Fruit fly (Drosophila melanogaster) whole organism, embryonic: ENCODE data around the gene CG34039.
A peak's percentile ranks its signal among the peaks of the same experiment; 100 is the strongest.

Source experiments
- BEAF-32 ChIP-seq: fragments of 200-800 bp; sonication (Bioruptor generic); optimal IDR thresholded peaks from 3 replicates; lab custom pipeline; 2017; ENCODE audit warnings: missing biosample characterization, missing genetic modification characterization, mild to moderate bottlenecking, moderate library complexity, missing genetic modification reagents
- Blimp-1 ChIP-seq: fragments of 200-800 bp; sonication (Bioruptor generic); optimal IDR thresholded peaks from 3 replicates; lab custom pipeline; 2018; ENCODE audit warnings: missing biosample characterization, missing genetic modification characterization, mild to moderate bottlenecking, moderate library complexity, missing genetic modification reagents
- CG10209 ChIP-seq: fragments of 200-800 bp; sonication (Bioruptor generic); optimal IDR thresholded peaks from 3 replicates; lab custom pipeline; 2017; ENCODE audit warnings: missing biosample characterization, mild to moderate bottlenecking, missing genetic modification characterization, missing genetic modification reagents
- CG10321 ChIP-seq: fragments of 200-800 bp; sonication (Bioruptor generic); IDR thresholded peaks from 2 replicates; pipeline ENCODE4 v1.3.6; 2022; ENCODE audit warnings: missing biosample characterization, missing genetic modification characterization
- CG10654 ChIP-seq: fragments of 200-800 bp; sonication (Bioruptor generic); optimal IDR thresholded peaks from 2 replicates; lab custom pipeline; 2016; ENCODE audit warnings: missing biosample characterization, missing genetic modification characterization
- CG10959 ChIP-seq: fragments of 200-800 bp; sonication (Bioruptor generic); IDR thresholded peaks from 2 replicates; pipeline ENCODE4 v1.3.6; 2022; ENCODE audit warnings: missing biosample characterization, missing genetic modification characterization
- CG12391 ChIP-seq: fragments of 200-800 bp; sonication (Bioruptor generic); optimal IDR thresholded peaks from 3 replicates; lab custom pipeline; 2018; ENCODE audit warnings: missing biosample characterization, mild to moderate bottlenecking, missing genetic modification characterization, moderate library complexity
- CG16863 ChIP-seq: fragments of 200-800 bp; sonication (Bioruptor generic); optimal IDR thresholded peaks from 3 replicates; lab custom pipeline; 2016; ENCODE audit warnings: missing biosample characterization, missing genetic modification characterization
- CG1792 ChIP-seq: fragments of 200-800 bp; sonication (Bioruptor generic); optimal IDR thresholded peaks from 2 replicates; lab custom pipeline; 2016; ENCODE audit warnings: missing biosample characterization, missing genetic modification characterization
- CG2120 ChIP-seq: fragments of 200-800 bp; sonication (Bioruptor generic); optimal IDR thresholded peaks from 3 replicates; lab custom pipeline; 2016; ENCODE audit warnings: missing biosample characterization, missing genetic modification characterization
- CG2202 ChIP-seq: fragments of 200-800 bp; sonication (Bioruptor generic); optimal IDR thresholded peaks from 2 replicates; lab custom pipeline; 2018; ENCODE audit warnings: missing biosample characterization, mild to moderate bottlenecking, missing genetic modification characterization
- CG30403 ChIP-seq: fragments of 200-800 bp; sonication (Bioruptor generic); optimal IDR thresholded peaks from 3 replicates; lab custom pipeline; 2016; ENCODE audit warnings: missing biosample characterization, missing genetic modification characterization
- CG32532 ChIP-seq: fragments of 200-800 bp; sonication (Bioruptor generic); IDR thresholded peaks from 2 replicates; pipeline ENCODE4 v1.3.6; 2022; ENCODE audit warnings: missing biosample characterization, missing genetic modification characterization
- CG34224 ChIP-seq: fragments of 200-800 bp; sonication (Bioruptor generic); IDR thresholded peaks from 3 replicates; pipeline ENCODE4 v1.3.6; 2022; ENCODE audit warnings: missing biosample characterization, missing genetic modification characterization; ENCODE audit not compliant: partially characterized antibody
- CG4360 ChIP-seq: fragments of 200-800 bp; sonication (Bioruptor generic); IDR thresholded peaks from 2 replicates; pipeline ENCODE4 v1.3.6; 2022; ENCODE audit warnings: missing biosample characterization, missing genetic modification characterization
- CG4820 ChIP-seq: fragments of 200-800 bp; sonication (Bioruptor generic); optimal IDR thresholded peaks from 3 replicates; lab custom pipeline; 2016; ENCODE audit warnings: missing biosample characterization, missing genetic modification characterization
- CG6254 ChIP-seq: fragments of 200-800 bp; sonication (Bioruptor generic); optimal IDR thresholded peaks from 3 replicates; lab custom pipeline; 2017; ENCODE audit warnings: mild to moderate bottlenecking, missing biosample characterization, missing genetic modification reagents, missing genetic modification characterization
- CG6854 ChIP-seq: fragments of 200-800 bp; sonication (Bioruptor generic); optimal IDR thresholded peaks from 3 replicates; lab custom pipeline; 2017; ENCODE audit warnings: missing biosample characterization, mild to moderate bottlenecking, missing genetic modification characterization
- CG7928 ChIP-seq: fragments of 200-800 bp; sonication (Bioruptor generic); optimal IDR thresholded peaks from 2 replicates; lab custom pipeline; 2017; ENCODE audit warnings: missing biosample characterization, mild to moderate bottlenecking, missing genetic modification characterization
- CG8388 ChIP-seq: fragments of 200-800 bp; sonication (Bioruptor generic); optimal IDR thresholded peaks from 2 replicates; lab custom pipeline; 2019; ENCODE audit warnings: missing biosample characterization, mild to moderate bottlenecking, missing genetic modification characterization, moderate library complexity
- CG8478 ChIP-seq: fragments of >200 bp; optimal IDR thresholded peaks from 2 replicates; lab custom pipeline; 2018
- CG9876 ChIP-seq: fragments of 200-800 bp; sonication (Bioruptor generic); optimal IDR thresholded peaks from 2 replicates; lab custom pipeline; 2016; ENCODE audit warnings: missing biosample characterization, missing genetic modification characterization
- CG9932 ChIP-seq: fragments of 200-800 bp; sonication (Bioruptor generic); IDR thresholded peaks from 2 replicates; pipeline ENCODE4 v1.3.6; 2022; ENCODE audit warnings: missing biosample characterization, missing genetic modification characterization
- Dad ChIP-seq: fragments of 200-800 bp; sonication (Bioruptor generic); optimal IDR thresholded peaks from 3 replicates; lab custom pipeline; 2016; ENCODE audit warnings: missing biosample characterization, missing genetic modification characterization
- Dp ChIP-seq: fragments of 200-800 bp; sonication (Bioruptor generic); optimal IDR thresholded peaks from 2 replicates; lab custom pipeline; 2018; ENCODE audit warnings: missing biosample characterization, mild to moderate bottlenecking, missing genetic modification characterization, moderate library complexity
- E2f1 ChIP-seq: fragments of 200-800 bp; sonication (Bioruptor generic); IDR thresholded peaks from 2 replicates; pipeline ENCODE4 v1.3.6; 2022; ENCODE audit warnings: missing biosample characterization, missing genetic modification characterization
- E2f2 ChIP-seq: fragments of 200-800 bp; sonication (Bioruptor generic); IDR thresholded peaks from 2 replicates; pipeline ENCODE4 v1.3.6; 2022; ENCODE audit warnings: missing biosample characterization, missing genetic modification characterization
- Eip74EF ChIP-seq, 2 experiments: fragments of 200-800 bp in 1 of 2; fragments of >200 bp in 1 of 2; sonication (Bioruptor generic) in 1 of 2; optimal IDR thresholded peaks; 2 replicates each; lab custom pipeline; 2017 to 2019; ENCODE audit warnings: missing biosample characterization in 2 of 2, missing genetic modification characterization in 2 of 2, mild to moderate bottlenecking in 1 of 2, moderate library complexity in 1 of 2
- Ets97D ChIP-seq: fragments of 200-800 bp; sonication (Bioruptor generic); optimal IDR thresholded peaks from 3 replicates; lab custom pipeline; 2016; ENCODE audit warnings: missing biosample characterization, missing genetic modification characterization
- H2.0 ChIP-seq: fragments of 200-800 bp; sonication (Bioruptor generic); IDR thresholded peaks from 2 replicates; pipeline ENCODE4 v1.3.6; 2022; ENCODE audit warnings: missing biosample characterization, missing genetic modification characterization
- HHEX ChIP-seq: fragments of 200-800 bp; sonication (Bioruptor generic); optimal IDR thresholded peaks from 3 replicates; lab custom pipeline; 2017; ENCODE audit warnings: missing biosample characterization, mild to moderate bottlenecking, missing genetic modification characterization, missing genetic modification reagents
- Hmx ChIP-seq: fragments of 200-800 bp; sonication (Bioruptor generic); optimal IDR thresholded peaks from 2 replicates; lab custom pipeline; 2016; ENCODE audit warnings: missing biosample characterization, missing genetic modification characterization
- MBD-R2 ChIP-seq: fragments of 200-800 bp; sonication (Bioruptor generic); IDR thresholded peaks from 2 replicates; pipeline ENCODE4 v1.3.6; 2022; ENCODE audit warnings: missing biosample characterization, missing genetic modification characterization
- MESR4 ChIP-seq: fragments of 200-800 bp; sonication (Bioruptor generic); optimal IDR thresholded peaks from 2 replicates; lab custom pipeline; 2018; ENCODE audit warnings: missing biosample characterization, mild to moderate bottlenecking, missing genetic modification characterization, moderate library complexity
- NC2α ChIP-seq: fragments of 200-800 bp; sonication (Bioruptor generic); optimal IDR thresholded peaks from 2 replicates; lab custom pipeline; 2016; ENCODE audit warnings: missing biosample characterization, missing genetic modification characterization
- Scr ChIP-seq: fragments of 200-800 bp; sonication (Bioruptor generic); IDR thresholded peaks from 2 replicates; pipeline ENCODE4 v1.3.6; 2022; ENCODE audit warnings: missing biosample characterization, missing genetic modification characterization; ENCODE audit not compliant: partially characterized antibody
- Sry-δ ChIP-seq: fragments of 200-800 bp; sonication (Bioruptor generic); optimal IDR thresholded peaks from 2 replicates; lab custom pipeline; 2016; ENCODE audit warnings: missing biosample characterization, missing genetic modification characterization
- aop ChIP-seq: fragments of 200-800 bp; sonication (Bioruptor generic); IDR thresholded peaks from 2 replicates; pipeline ENCODE4 v1.3.6; 2022; ENCODE audit warnings: missing biosample characterization, missing genetic modification characterization
- ash1 ChIP-seq: fragments of 200-800 bp; sonication (Bioruptor generic); optimal IDR thresholded peaks from 2 replicates; lab custom pipeline; 2018; ENCODE audit warnings: missing biosample characterization, mild to moderate bottlenecking, missing genetic modification characterization
- bab2 ChIP-seq: fragments of 200-800 bp; sonication (Bioruptor generic); optimal IDR thresholded peaks from 2 replicates; lab custom pipeline; 2016; ENCODE audit warnings: missing biosample characterization, missing genetic modification characterization
- bbx ChIP-seq: fragments of 200-800 bp; sonication (Bioruptor generic); IDR thresholded peaks from 2 replicates; pipeline ENCODE4 v1.3.6; 2022; ENCODE audit warnings: missing biosample characterization, missing genetic modification characterization; ENCODE audit not compliant: partially characterized antibody
- hb ChIP-seq: fragments of 200-800 bp; sonication (Bioruptor generic); IDR thresholded peaks from 3 replicates; pipeline ENCODE4 v1.3.6; 2022; ENCODE audit warnings: missing biosample characterization, missing genetic modification characterization; ENCODE audit not compliant: partially characterized antibody
- lbe ChIP-seq: fragments of 200-800 bp; sonication (Bioruptor generic); optimal IDR thresholded peaks from 2 replicates; lab custom pipeline; 2016; ENCODE audit warnings: missing biosample characterization, mild to moderate bottlenecking, missing genetic modification characterization
- mirr ChIP-seq: fragments of 200-800 bp; sonication (Bioruptor generic); optimal IDR thresholded peaks from 3 replicates; lab custom pipeline; 2018; ENCODE audit warnings: missing biosample characterization, mild to moderate bottlenecking, missing genetic modification characterization
- mld ChIP-seq: fragments of 200-800 bp; sonication (Bioruptor generic); IDR thresholded peaks from 3 replicates; pipeline ENCODE4 v1.3.6; 2022; ENCODE audit warnings: missing biosample characterization, missing genetic modification characterization; ENCODE audit not compliant: partially characterized antibody
- pfk ChIP-seq: fragments of 200-800 bp; sonication (Bioruptor generic); optimal IDR thresholded peaks from 2 replicates; lab custom pipeline; 2018; ENCODE audit warnings: missing biosample characterization, mild to moderate bottlenecking, missing genetic modification characterization, moderate library complexity
- pho ChIP-seq: fragments of 200-800 bp; sonication (Bioruptor generic); optimal IDR thresholded peaks from 2 replicates; lab custom pipeline; 2016; ENCODE audit warnings: missing biosample characterization, missing genetic modification characterization
- sima ChIP-seq: fragments of 200-800 bp; sonication (Bioruptor generic); optimal IDR thresholded peaks from 2 replicates; lab custom pipeline; 2016; ENCODE audit warnings: missing biosample characterization, missing genetic modification characterization
- sug ChIP-seq: fragments of 200-800 bp; optimal IDR thresholded peaks from 2 replicates; lab custom pipeline; 2019; ENCODE audit warnings: missing biosample characterization, mild to moderate bottlenecking, missing genetic modification characterization, moderate library complexity
- tll ChIP-seq, 2 experiments: fragments of 200-800 bp in 1 of 2; fragments of >200 bp in 1 of 2; sonication (Bioruptor generic) in 1 of 2; optimal IDR thresholded peaks; 2 replicates each; lab custom pipeline; 2017 to 2019; ENCODE audit warnings: missing biosample characterization in 2 of 2, missing genetic modification characterization in 2 of 2, mild to moderate bottlenecking in 1 of 2, moderate library complexity in 1 of 2
- tup ChIP-seq: fragments of 200-800 bp; sonication (Bioruptor generic); optimal IDR thresholded peaks from 2 replicates; lab custom pipeline; 2016; ENCODE audit warnings: missing biosample characterization, mild to moderate bottlenecking, missing genetic modification characterization, moderate library complexity

The CG34039 gene

dm6 chr3L:14555052-14555451 lies 4.7 kb upstream of the CG34039 start (continued):
- TF ChIP-seq CG8388 (GFP tag; lab: Kevin White, UChicago) (no peak), CG6854 (GFP tag; lab: Kevin White, UChicago) (no peak), Dp (GFP tag; lab: Kevin White, UChicago) (no peak), CG2120 (GFP tag; lab: Kevin White, UChicago) (no peak), CG10959 (GFP tag; lab: Robert Waterston, UW) (no peak), CG12391 (tag; lab: Kevin White, UChicago) (peak; percentile 7), ash1 (no peak), sug (tag; lab: Kevin White, UChicago) (peak; percentile 90), Scr (GFP tag; lab: Robert Waterston, UW) (no peak), CG4360 (GFP tag; lab: Robert Waterston, UW) (no peak), CG2202 (tag; lab: Kevin White, UChicago) (peak; percentile 17), CG32532 (no peak; the same call in 1 of the 2 replicates), HHEX (GFP tag; lab: Kevin White, UChicago) (peak; percentile 62), Sry-δ (peak; percentile 5), CG10321 (GFP tag; lab: Robert Waterston, UW) (no peak), NC2α (GFP tag; lab: Kevin White, UChicago) (peak; percentile 11), E2f2 (GFP tag; lab: Robert Waterston, UW) (no peak), CG30403 (no peak), hb (no peak), pfk (peak; percentile 47), CG10654 (GFP tag; lab: Kevin White, UChicago) (no peak), BEAF-32 (GFP tag; lab: Kevin White, UChicago) (peak; percentile 21), CG6254 (GFP tag; lab: Kevin White, UChicago) (no peak), Eip74EF (GFP tag; optimal IDR thresholded peaks at IDR 0.05; lab: Kevin White, UChicago) (peak in 1 of 2 experiments; percentile 13), CG9876 (no peak), mirr (GFP tag; lab: Kevin White, UChicago) (peak; percentile 83), H2.0 (GFP tag; lab: Robert Waterston, UW) (no peak), E2f1 (GFP tag; lab: Robert Waterston, UW) (no peak), CG1792 (GFP tag; lab: Kevin White, UChicago) (no peak), CG9932 (no peak), CG34224 (GFP tag; lab: Robert Waterston, UW) (no peak), Dad (no peak), CG10209 (peak; percentile 60), CG7928 (no peak), mld (no peak), lbe (GFP tag; lab: Kevin White, UChicago) (no peak), tup (no peak), tll (GFP tag; optimal IDR thresholded peaks at IDR 0.05; lab: Kevin White, UChicago) (peak in 1 of 2 experiments; percentile 85), Ets97D (GFP tag; lab: Kevin White, UChicago) (no peak), CG8478 (no peak), bbx (GFP tag; lab: Robert Waterston, UW) (peak; percentile 43; the same call in 1 of the 2 replicates), MESR4 (GFP tag; lab: Kevin White, UChicago) (no peak), CG4820 (no peak), MBD-R2 (GFP tag; lab: Robert Waterston, UW) (no peak), sima (GFP tag; lab: Kevin White, UChicago) (no peak), aop (GFP tag; lab: Robert Waterston, UW) (no peak), bab2 (GFP tag; lab: Kevin White, UChicago) (no peak), pho (GFP tag; lab: Kevin White, UChicago) (no peak), Blimp-1 (GFP tag; lab: Kevin White, UChicago) (peak; percentile 40), CG16863 (GFP tag; lab: Kevin White, UChicago) (peak; percentile 15), Hmx (no peak)
